Worm (Caenorhabditis elegans) whole organism, L3 larva: ENCODE data around the gene oac-46.
A peak's percentile ranks its signal among the peaks of the same experiment; 100 is the strongest.

Source experiments
- R02D3.7 ChIP-seq: fragments of 150-350 bp; optimal IDR thresholded peaks from 2 replicates; lab custom pipeline; 2014; ENCODE audit warnings: missing biosample characterization, missing genetic modification characterization
- aly-2 ChIP-seq: fragments of 150-350 bp; optimal IDR thresholded peaks from 2 replicates; lab custom pipeline; 2014; ENCODE audit warnings: missing biosample characterization, missing genetic modification characterization
- ama-1 ChIP-seq: fragments of 150-350 bp; optimal IDR thresholded peaks from 2 replicates; lab custom pipeline; 2018
- ceh-82 ChIP-seq: fragments of 150-350 bp; optimal IDR thresholded peaks from 2 replicates; lab custom pipeline; 2014; ENCODE audit warnings: missing biosample characterization, missing genetic modification characterization
- ceh-9 ChIP-seq: sonication (generic microtip); optimal IDR thresholded peaks from 2 replicates; lab custom pipeline; 2018; ENCODE audit warnings: missing biosample characterization, missing genetic modification characterization
- daf-12 ChIP-seq: fragments of 150-350 bp; optimal IDR thresholded peaks from 2 replicates; lab custom pipeline; 2014; ENCODE audit warnings: missing biosample characterization, missing genetic modification reagents, missing genetic modification characterization
- egl-27 ChIP-seq: sonication (generic microtip); optimal IDR thresholded peaks from 4 replicates; lab custom pipeline; 2017; ENCODE audit warnings: missing biosample characterization, missing genetic modification reagents, missing genetic modification characterization
- egl-5 ChIP-seq: fragments of 150-350 bp; optimal IDR thresholded peaks from 2 replicates; lab custom pipeline; 2017; ENCODE audit warnings: missing biosample characterization, missing genetic modification reagents, missing genetic modification characterization, inconsistent platforms
- elt-2 ChIP-seq: sonication (generic microtip); optimal IDR thresholded peaks from 2 replicates; lab custom pipeline; 2016; ENCODE audit warnings: missing genetic modification reagents, mild to moderate bottlenecking, missing genetic modification characterization, missing compliant biosample characterization
- elt-3 ChIP-seq, 3 experiments: fragments of 150-350 bp in 1 of 3; sonication (generic microtip) in 2 of 3; optimal IDR thresholded peaks; 2 replicates in 2 of 3; 4 replicates in 1 of 3; lab custom pipeline; 2014 to 2017; ENCODE audit warnings: missing biosample characterization in 3 of 3, missing genetic modification characterization in 3 of 3
- fkh-2 ChIP-seq: fragments of 150-350 bp; optimal IDR thresholded peaks from 2 replicates; lab custom pipeline; 2014; ENCODE audit warnings: missing biosample characterization, missing genetic modification reagents, missing genetic modification characterization
- hmg-11 ChIP-seq: sonication (generic microtip); optimal IDR thresholded peaks from 2 replicates; lab custom pipeline; 2016; ENCODE audit warnings: missing genetic modification characterization, missing compliant biosample characterization
- jun-1 ChIP-seq: fragments of 150-350 bp; optimal IDR thresholded peaks from 2 replicates; lab custom pipeline; 2014; ENCODE audit warnings: missing biosample characterization, missing genetic modification reagents, missing genetic modification characterization
- lsy-12 ChIP-seq: sonication (generic microtip); optimal IDR thresholded peaks from 2 replicates; lab custom pipeline; 2016; ENCODE audit warnings: mild to moderate bottlenecking, missing genetic modification characterization, missing compliant biosample characterization
- mdl-1 ChIP-seq: fragments of 150-350 bp; optimal IDR thresholded peaks from 2 replicates; lab custom pipeline; 2014; ENCODE audit warnings: missing biosample characterization, missing genetic modification characterization
- nfya-1 ChIP-seq: sonication (generic microtip); optimal IDR thresholded peaks from 2 replicates; lab custom pipeline; 2017; ENCODE audit warnings: missing genetic modification characterization, mild to moderate bottlenecking, missing compliant biosample characterization, antibody characterized with exemption, moderate library complexity; ENCODE audit not compliant: insufficient read depth
- nhr-11 ChIP-seq: fragments of 150-350 bp; optimal IDR thresholded peaks from 2 replicates; lab custom pipeline; 2014; ENCODE audit warnings: missing biosample characterization, missing genetic modification characterization
- nhr-12 ChIP-seq: fragments of 150-350 bp; optimal IDR thresholded peaks from 2 replicates; lab custom pipeline; 2014; ENCODE audit warnings: missing biosample characterization, missing genetic modification characterization
- nhr-23 ChIP-seq: fragments of 150-350 bp; optimal IDR thresholded peaks from 2 replicates; lab custom pipeline; 2014; ENCODE audit warnings: missing biosample characterization, missing genetic modification reagents, missing genetic modification characterization
- nhr-25 ChIP-seq: sonication (generic microtip); optimal IDR thresholded peaks from 2 replicates; lab custom pipeline; 2017; ENCODE audit warnings: missing biosample characterization, missing genetic modification characterization
- nhr-28 ChIP-seq: fragments of 150-350 bp; optimal IDR thresholded peaks from 2 replicates; lab custom pipeline; 2014; ENCODE audit warnings: missing biosample characterization, missing genetic modification characterization
- nhr-43 ChIP-seq: sonication (generic microtip); optimal IDR thresholded peaks from 2 replicates; lab custom pipeline; 2016; ENCODE audit warnings: mild to moderate bottlenecking, missing genetic modification characterization, missing compliant biosample characterization; ENCODE audit not compliant: poor library complexity, severe bottlenecking
- nhr-67 ChIP-seq: fragments of 150-350 bp; optimal IDR thresholded peaks from 2 replicates; lab custom pipeline; 2014; ENCODE audit warnings: missing biosample characterization, missing genetic modification characterization
- nhr-76 ChIP-seq: fragments of 150-350 bp; sonication (generic microtip); optimal IDR thresholded peaks from 5 replicates; lab custom pipeline; 2014; ENCODE audit warnings: missing biosample characterization, missing genetic modification characterization
- pqm-1 ChIP-seq: fragments of 150-350 bp; optimal IDR thresholded peaks from 2 replicates; lab custom pipeline; 2017; ENCODE audit warnings: missing biosample characterization, missing genetic modification characterization, inconsistent platforms
- sea-2 ChIP-seq: fragments of 150-350 bp; sonication (generic microtip); optimal IDR thresholded peaks from 4 replicates; lab custom pipeline; 2014; ENCODE audit warnings: missing biosample characterization, missing genetic modification reagents, missing genetic modification characterization
- skn-1 ChIP-seq: fragments of 150-350 bp; optimal IDR thresholded peaks from 2 replicates; lab custom pipeline; 2014; ENCODE audit warnings: missing biosample characterization, missing genetic modification characterization
- snpc-4 ChIP-seq: fragments of 150-350 bp; optimal IDR thresholded peaks from 2 replicates; lab custom pipeline; 2014; ENCODE audit warnings: missing biosample characterization, missing genetic modification characterization
- tbx-2 ChIP-seq: sonication (generic microtip); optimal IDR thresholded peaks from 2 replicates; lab custom pipeline; 2016; ENCODE audit warnings: mild to moderate bottlenecking, missing genetic modification characterization, missing compliant biosample characterization
- unc-62 ChIP-seq: fragments of 150-350 bp; sonication (generic microtip); optimal IDR thresholded peaks from 4 replicates; lab custom pipeline; 2014; ENCODE audit warnings: missing biosample characterization, missing genetic modification reagents, missing genetic modification characterization
- ztf-11 ChIP-seq: fragments of 150-350 bp; optimal IDR thresholded peaks from 2 replicates; lab custom pipeline; 2014; ENCODE audit warnings: missing biosample characterization, missing genetic modification characterization

The oac-46 gene

DNA sequence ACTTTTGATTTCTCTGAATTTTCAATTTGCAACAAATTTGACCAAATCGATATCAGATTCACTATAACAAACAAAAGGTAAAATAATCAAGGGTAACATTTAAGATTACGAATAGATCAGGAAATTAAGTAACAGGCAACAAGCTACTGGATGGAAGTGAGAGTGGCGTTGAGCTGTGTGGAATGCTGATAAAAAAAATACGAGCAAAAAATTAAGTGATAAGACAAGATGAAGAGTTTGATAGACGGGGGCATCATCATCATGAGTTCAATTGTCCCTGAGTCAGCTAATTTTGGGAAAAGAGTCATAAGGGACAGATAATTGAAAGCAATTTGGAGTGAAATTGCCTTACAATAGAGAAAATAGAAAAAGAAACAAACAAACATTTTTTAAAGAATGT lies 14.9 kb upstream of the oac-46 start:
- TF ChIP-seq ama-1 (lab: Kevin White, UChicago) (no peak), nhr-12 (tag; lab: Kevin White, UChicago) (no peak), elt-2 (tag; lab: Kevin White, UChicago) (peak; percentile 83), pqm-1 (peak; percentile 67), nhr-76 (tag; lab: Kevin White, UChicago) (no peak), nhr-23 (tag; lab: Kevin White, UChicago) (no peak), nhr-25 (no peak), ceh-82 (tag; lab: Kevin White, UChicago) (no peak), ceh-9 (tag; lab: Kevin White, UChicago) (no peak), ztf-11 (tag; lab: Kevin White, UChicago) (no peak), jun-1 (tag; lab: Kevin White, UChicago) (peak; percentile 21), daf-12 (tag; lab: Kevin White, UChicago) (no peak), nhr-11 (no peak), egl-27 (tag; lab: Kevin White, UChicago) (no peak), egl-5 (tag; lab: Kevin White, UChicago) (no peak), nhr-67 (tag; lab: Kevin White, UChicago) (no peak)

DNA sequence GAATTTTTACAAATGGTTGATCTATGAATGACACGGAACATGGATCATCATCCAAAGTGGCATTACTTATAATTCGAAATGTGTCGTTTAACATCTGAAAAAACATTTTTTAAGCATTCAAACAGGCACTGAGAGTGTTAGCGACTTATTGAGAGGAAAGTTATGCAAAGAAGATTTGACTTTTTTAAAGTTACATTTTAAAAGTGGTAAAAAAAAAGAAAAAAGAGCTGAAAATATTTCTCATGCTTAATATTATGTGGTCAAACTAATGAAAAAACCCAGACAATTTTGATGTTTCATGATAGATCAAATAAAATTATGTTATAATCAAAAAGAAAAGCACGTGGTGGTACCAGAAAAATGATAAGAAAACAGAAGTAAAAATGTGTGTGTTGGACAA lies 13.2 kb upstream of the oac-46 start, which contains the start of gene npr-20:
Gene npr-20, minus strand, starts transcription at position 101 of the 400 bp plus-strand sequence.
- TF ChIP-seq elt-2 (tag; lab: Kevin White, UChicago) (peak; percentile 10), lsy-12 (tag; lab: Kevin White, UChicago) (no peak)

DNA sequence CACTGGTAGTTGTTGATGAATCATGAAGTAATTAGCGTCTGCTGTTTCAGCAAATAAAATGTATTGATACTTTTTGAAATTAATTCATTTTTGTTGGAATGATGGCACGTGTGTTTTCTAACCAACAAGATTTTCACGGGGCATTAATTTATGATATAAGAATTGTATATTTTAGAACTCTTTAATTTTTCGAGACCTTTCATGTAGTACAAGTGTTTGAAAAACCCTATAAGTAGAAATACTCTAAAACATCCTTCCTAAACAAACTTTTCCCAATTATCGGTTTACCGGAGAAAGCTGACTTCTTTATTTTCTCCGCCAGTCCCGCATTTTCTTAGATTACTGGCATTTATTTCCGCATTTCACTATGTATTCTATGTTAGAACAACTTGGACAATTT lies 7.7 kb upstream of the oac-46 start, which contains the start of gene snb-6:
Gene snb-6, minus strand, starts transcription at position 101 of the 400 bp plus-strand sequence.
- TF ChIP-seq egl-27 (tag; lab: Kevin White, UChicago) (no peak), nhr-11 (no peak), nhr-28 (tag; lab: Kevin White, UChicago) (no peak), ztf-11 (tag; lab: Kevin White, UChicago) (no peak), jun-1 (tag; lab: Kevin White, UChicago) (no peak), R02D3.7 (tag; lab: Kevin White, UChicago) (no peak), snpc-4 (tag; lab: Kevin White, UChicago) (no peak), nfya-1 (tag; lab: Kevin White, UChicago) (no peak), pqm-1 (no peak), skn-1 (no peak), lsy-12 (tag; lab: Kevin White, UChicago) (no peak), aly-2 (tag; lab: Kevin White, UChicago) (no peak)

DNA sequence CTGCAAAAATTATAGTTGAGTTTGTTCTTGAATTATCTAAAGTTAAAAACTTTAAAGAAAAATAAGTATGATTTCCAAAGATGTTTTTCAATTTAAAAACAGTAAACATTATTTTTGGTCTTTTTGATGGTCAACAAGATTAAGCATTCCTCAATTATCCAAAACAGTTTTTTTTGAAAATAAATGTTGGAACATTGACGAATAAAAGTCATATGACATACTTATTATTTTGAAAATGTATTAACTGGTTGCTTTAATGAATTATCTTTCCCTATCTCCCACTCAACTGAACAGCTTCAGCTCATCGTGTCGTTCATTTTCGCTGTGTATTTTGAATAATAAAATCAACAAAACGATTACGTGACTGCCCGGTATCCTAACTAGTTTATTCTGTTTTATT lies 5.2 kb upstream of the oac-46 start:
- no peak for TF ChIP-seq fkh-2
- no peak for TF ChIP-seq sea-2 (GFP tag; lab: Kevin White, UChicago)
- no peak for TF ChIP-seq pqm-1
- TF ChIP-seq egl-5 (tag; lab: Kevin White, UChicago), result no peak
- TF ChIP-seq skn-1, result no peak
- TF ChIP-seq elt-3 (tag; optimal IDR thresholded peaks at IDR 0.05; lab: Kevin White, UChicago), result no peak
- TF ChIP-seq nfya-1 (tag; lab: Kevin White, UChicago), result no peak
- TF ChIP-seq, all 47 proteins: peak for 0

DNA sequence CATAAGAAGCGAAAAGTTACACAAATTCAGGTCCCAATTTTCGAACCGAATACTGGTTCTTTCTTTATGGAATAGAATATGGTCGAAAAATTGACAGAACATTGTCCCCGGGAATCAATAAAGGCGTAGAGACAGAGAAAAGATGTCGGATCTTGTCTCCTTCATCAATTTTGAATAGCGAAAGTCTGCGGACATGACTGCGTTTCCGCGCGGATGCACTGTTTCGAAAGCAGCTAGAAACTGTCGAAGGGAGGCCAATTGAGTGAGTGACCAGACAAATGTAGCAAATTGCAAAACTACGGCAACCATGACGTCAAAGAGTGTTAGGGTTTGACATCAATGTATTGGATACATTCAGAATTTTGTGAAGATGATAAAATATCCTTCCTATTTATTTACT lies 4.6 kb upstream of the oac-46 start:
- TF ChIP-seq jun-1 (tag; lab: Kevin White, UChicago) (no peak), ceh-82 (tag; lab: Kevin White, UChicago) (no peak), elt-3 (tag; optimal IDR thresholded peaks at IDR 0.05; lab: Kevin White, UChicago) (no peak), nhr-25 (peak; percentile 23), nhr-23 (tag; lab: Kevin White, UChicago) (no peak)

DNA sequence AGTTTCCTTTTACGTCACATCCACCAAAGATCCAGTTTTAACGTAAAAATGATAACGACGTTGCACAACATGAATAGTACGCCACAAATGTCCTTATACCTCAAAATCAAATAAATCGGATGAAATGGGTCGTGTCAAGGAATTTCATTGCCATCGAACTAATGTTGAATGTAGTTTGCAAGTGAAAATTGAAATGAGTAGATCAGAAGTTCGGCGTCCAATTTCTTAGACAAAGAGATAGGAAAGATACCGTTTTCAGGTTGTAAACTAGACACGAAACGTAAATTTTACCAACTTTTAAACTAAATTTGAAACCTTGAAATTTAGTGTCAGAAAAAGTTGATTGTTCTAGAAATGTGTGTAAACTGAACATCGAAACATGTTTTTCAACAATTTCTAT lies 3.0 kb upstream of the oac-46 start:
- TF ChIP-seq nhr-25 (peak; percentile 24), tbx-2 (tag; lab: Kevin White, UChicago) (no peak), mdl-1 (tag; lab: Kevin White, UChicago) (no peak)
- TF ChIP-seq, all 47 proteins: peak for 1

DNA sequence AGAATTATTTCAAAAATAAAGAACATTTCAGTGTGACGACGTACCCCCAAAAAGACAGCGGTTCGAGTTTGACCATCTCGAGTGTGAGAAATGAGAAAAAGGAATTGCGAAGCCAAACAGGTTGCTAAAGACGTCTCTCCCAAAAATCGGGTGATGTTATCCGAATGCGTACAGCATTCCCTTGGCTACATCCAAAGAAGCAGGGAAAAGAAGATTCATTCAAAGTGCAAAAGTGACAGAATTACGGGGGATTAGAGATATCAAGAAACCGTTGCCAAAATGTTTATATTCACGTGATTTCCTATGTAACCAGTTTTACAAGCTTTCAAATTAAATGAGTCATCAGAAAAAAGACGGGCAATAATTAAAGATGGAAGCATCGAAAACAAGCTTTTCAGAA lies 2.1 kb upstream of the oac-46 start:
- peak; percentile 68 for TF ChIP-seq nhr-25
- TF ChIP-seq hmg-11 (tag; lab: Kevin White, UChicago), result no peak
- peak; percentile 15 for TF ChIP-seq unc-62
- TF ChIP-seq nhr-43 (tag; lab: Kevin White, UChicago), result peak; percentile 73
- no peak for TF ChIP-seq nhr-67 (tag; lab: Kevin White, UChicago)
- peak in 1 of 3 experiments; percentile 69 for TF ChIP-seq elt-3 (tag; optimal IDR thresholded peaks at IDR 0.05; lab: Kevin White, UChicago)
- TF ChIP-seq nhr-23 (tag; lab: Kevin White, UChicago), result peak; percentile 60
